Fruit fly (Drosophila melanogaster) whole organism, wandering third instar larva: Measurements from ENCODE around the gene twin.
A peak's percentile ranks its signal among the peaks of the same experiment; 100 is the strongest.

Source experiments
- Abd-B ChIP-seq: fragments of >200 bp; optimal IDR thresholded peaks from 2 replicates; lab custom pipeline; 2017; ENCODE audit warnings: missing biosample characterization, missing genetic modification characterization
- CG9705 ChIP-seq: fragments of 200-800 bp; sonication (Bioruptor generic); optimal IDR thresholded peaks from 2 replicates; lab custom pipeline; 2018; ENCODE audit warnings: missing biosample characterization, mild to moderate bottlenecking, missing genetic modification characterization
- CrebA ChIP-seq: fragments of 200-800 bp; sonication (Bioruptor generic); optimal IDR thresholded peaks from 2 replicates; lab custom pipeline; 2016; ENCODE audit warnings: missing biosample characterization, mild to moderate bottlenecking, missing genetic modification characterization, borderline replicate concordance
- Dfd ChIP-seq: fragments of >200 bp; optimal IDR thresholded peaks from 2 replicates; lab custom pipeline; 2017; ENCODE audit warnings: missing biosample characterization, missing genetic modification characterization
- Dif ChIP-seq: fragments of 200-275, 200-300 bp; sonication (Bioruptor generic); optimal IDR thresholded peaks from 2 replicates; lab custom pipeline; 2018; ENCODE audit warnings: missing biosample characterization, missing genetic modification characterization; ENCODE audit not compliant: partially characterized antibody
- HLH106 ChIP-seq: fragments of 200-800 bp; optimal IDR thresholded peaks from 3 replicates; lab custom pipeline; 2019; ENCODE audit warnings: missing biosample characterization, mild to moderate bottlenecking, missing genetic modification characterization, moderate library complexity
- Hnf4 ChIP-seq: fragments of 200-800 bp; sonication (Bioruptor generic); optimal IDR thresholded peaks from 2 replicates; lab custom pipeline; 2016; ENCODE audit warnings: missing biosample characterization, mild to moderate bottlenecking, missing genetic modification characterization
- Hr83 ChIP-seq: fragments of 200-300 bp; sonication (Bioruptor generic); optimal IDR thresholded peaks from 2 replicates; lab custom pipeline; 2016; ENCODE audit warnings: missing biosample characterization, mild to moderate bottlenecking, missing genetic modification characterization, moderate library complexity; ENCODE audit not compliant: poor library complexity, severe bottlenecking
- Jra ChIP-seq: sonication (Bioruptor generic); optimal IDR thresholded peaks from 2 replicates; lab custom pipeline; 2016; ENCODE audit warnings: missing biosample characterization, missing genetic modification characterization
- Myc ChIP-seq: fragments of >200 bp; optimal IDR thresholded peaks from 2 replicates; lab custom pipeline; 2017
- N ChIP-seq: fragments of >200 bp; optimal IDR thresholded peaks from 2 replicates; lab custom pipeline; 2018; ENCODE audit warnings: missing biosample characterization, missing external identifiers, missing genetic modification characterization
- Rel ChIP-seq, 2 experiments: fragments of 200-800 bp; sonication (Bioruptor generic) in 1 of 2; optimal IDR thresholded peaks; 2 replicates in 1 of 2; 3 replicates in 1 of 2; lab custom pipeline; 2016 to 2019; ENCODE audit warnings: mild to moderate bottlenecking in 2 of 2, missing biosample characterization in 2 of 2, missing genetic modification characterization in 2 of 2, moderate library complexity in 1 of 2
- Sp1 ChIP-seq: fragments of 200-800 bp; sonication (Bioruptor generic); optimal IDR thresholded peaks from 3 replicates; lab custom pipeline; 2019; ENCODE audit warnings: missing biosample characterization, mild to moderate bottlenecking, missing genetic modification characterization, moderate library complexity
- brk ChIP-seq: fragments of 200-800 bp; sonication (Bioruptor generic); optimal IDR thresholded peaks from 2 replicates; lab custom pipeline; 2016; ENCODE audit warnings: missing biosample characterization, mild to moderate bottlenecking, missing genetic modification characterization
- dl ChIP-seq, 2 experiments: fragments of 175-275, 200-275 bp in 1 of 2; fragments of 200-275 bp in 1 of 2; sonication (Bioruptor generic); optimal IDR thresholded peaks; lab custom pipeline; 2018; ENCODE audit warnings: mild to moderate bottlenecking in 2 of 2, missing biosample characterization in 2 of 2, missing genetic modification characterization in 2 of 2, moderate library complexity in 2 of 2; ENCODE audit not compliant: partially characterized antibody in 2 of 2, insufficient read depth in 1 of 2
- ey ChIP-seq: fragments of 200-800 bp; sonication (Bioruptor generic); optimal IDR thresholded peaks from 2 replicates; lab custom pipeline; 2016; ENCODE audit warnings: missing biosample characterization, missing genetic modification characterization
- fru ChIP-seq: fragments of 200-800 bp; sonication (Bioruptor generic); optimal IDR thresholded peaks from 3 replicates; lab custom pipeline; 2016; ENCODE audit warnings: missing biosample characterization, mild to moderate bottlenecking, missing genetic modification characterization
- h ChIP-seq: fragments of 200-800 bp; sonication (Bioruptor generic); optimal IDR thresholded peaks from 3 replicates; lab custom pipeline; 2016; ENCODE audit warnings: missing biosample characterization, mild to moderate bottlenecking, missing genetic modification characterization
- psq ChIP-seq: fragments of 200-800 bp; sonication (Bioruptor generic); optimal IDR thresholded peaks from 3 replicates; lab custom pipeline; 2017; ENCODE audit warnings: missing biosample characterization, mild to moderate bottlenecking, missing genetic modification characterization, moderate library complexity
- rgr ChIP-seq: fragments of 200-800 bp; sonication (Bioruptor generic); optimal IDR thresholded peaks from 3 replicates; lab custom pipeline; 2016; ENCODE audit warnings: missing biosample characterization, mild to moderate bottlenecking, missing genetic modification characterization
- sv ChIP-seq: fragments of 200-800 bp; sonication (Bioruptor generic); optimal IDR thresholded peaks from 3 replicates; lab custom pipeline; 2016; ENCODE audit warnings: missing biosample characterization, missing genetic modification characterization
- usp ChIP-seq: fragments of >200 bp; optimal IDR thresholded peaks from 2 replicates; lab custom pipeline; 2017; ENCODE audit warnings: missing biosample characterization, missing genetic modification characterization

Gene twin

DNA sequence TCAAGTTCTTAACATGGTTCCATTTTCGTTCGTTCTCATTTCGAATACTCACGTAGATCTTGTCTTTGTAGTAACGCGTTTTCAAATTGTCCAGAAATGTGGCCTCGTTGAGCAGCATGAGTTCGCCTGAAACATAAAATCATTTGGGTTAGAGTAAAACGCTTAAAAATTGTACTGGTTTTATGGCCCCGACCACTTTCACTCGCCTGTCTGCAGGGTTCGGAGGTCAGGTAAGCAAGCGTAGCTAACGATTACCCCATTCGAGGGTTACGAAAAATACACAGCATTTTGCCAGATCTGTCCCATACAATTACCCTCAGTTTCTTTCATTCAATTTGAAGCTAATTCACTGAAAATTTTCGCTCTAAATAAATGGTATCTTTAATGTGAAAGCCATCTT lies 36.6 kb upstream of the twin start:
- TF ChIP-seq CrebA (GFP tag; lab: Kevin White, UChicago) (no peak), Hr83 (GFP tag; lab: Kevin White, UChicago) (no peak), fru (GFP tag; lab: Kevin White, UChicago) (no peak), Dif (GFP tag; lab: Kevin White, UChicago) (no peak), Myc (lab: Kevin White, UChicago) (no peak)
- TF ChIP-seq, all 38 proteins: peak for 0

DNA sequence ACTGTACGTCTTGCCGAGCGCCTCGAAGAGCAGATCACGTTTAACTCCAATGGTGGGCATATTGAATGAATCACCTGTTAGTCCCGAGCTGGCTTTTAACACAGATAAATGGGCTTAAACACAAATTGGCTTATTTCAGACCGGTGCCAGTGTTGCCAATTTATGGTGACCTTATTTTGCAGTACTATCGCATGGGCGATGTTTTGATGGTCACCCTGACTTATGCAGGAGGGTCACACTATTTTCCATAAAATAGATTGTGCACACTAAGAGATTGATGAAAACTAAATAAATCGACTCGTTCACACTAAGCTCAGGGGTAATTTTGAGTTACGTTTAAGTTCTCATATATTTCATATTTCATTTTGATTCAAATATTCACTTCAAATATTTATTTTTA lies 30.7 kb upstream of the twin start, which contains the start of gene beta-PheRS:
Gene beta-PheRS (minus strand): TSS at position 186 of the 400 bp plus-strand sequence.
- TF ChIP-seq sv (GFP tag; lab: Kevin White, UChicago) (peak; percentile 7), N (peak; percentile 82), rgr (GFP tag; lab: Kevin White, UChicago) (no peak), Hr83 (GFP tag; lab: Kevin White, UChicago) (peak; percentile 60), ey (GFP tag; lab: Kevin White, UChicago) (peak; percentile 23), psq (GFP tag; lab: Kevin White, UChicago) (peak; percentile 24), Abd-B (GFP tag; lab: Kevin White, UChicago) (no peak), CG9705 (GFP tag; lab: Kevin White, UChicago) (peak; percentile 10)
- TF ChIP-seq, all 38 proteins: peak for 6

DNA sequence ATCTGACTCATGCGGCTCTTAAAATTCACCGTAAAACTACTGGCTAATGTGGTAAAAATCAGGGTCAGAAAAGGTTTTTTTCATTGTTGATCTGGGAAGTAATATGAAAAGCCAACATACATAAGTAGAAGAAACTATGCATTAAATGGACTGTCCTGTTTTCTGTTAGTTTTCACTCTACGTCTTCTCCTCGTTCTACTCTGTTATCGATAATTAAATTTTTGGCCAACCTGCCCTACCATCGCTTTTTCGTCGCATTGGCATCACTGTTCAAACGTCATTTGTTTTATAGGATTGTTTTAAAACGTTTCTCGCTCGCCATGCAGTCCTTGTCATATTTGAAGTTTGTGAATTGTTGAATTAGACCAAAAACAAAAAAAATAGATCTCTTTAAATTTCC lies 13.0 kb upstream of the twin start:
- TF ChIP-seq CG9705 (GFP tag; lab: Kevin White, UChicago) (no peak), psq (GFP tag; lab: Kevin White, UChicago) (peak; percentile 54)

DNA sequence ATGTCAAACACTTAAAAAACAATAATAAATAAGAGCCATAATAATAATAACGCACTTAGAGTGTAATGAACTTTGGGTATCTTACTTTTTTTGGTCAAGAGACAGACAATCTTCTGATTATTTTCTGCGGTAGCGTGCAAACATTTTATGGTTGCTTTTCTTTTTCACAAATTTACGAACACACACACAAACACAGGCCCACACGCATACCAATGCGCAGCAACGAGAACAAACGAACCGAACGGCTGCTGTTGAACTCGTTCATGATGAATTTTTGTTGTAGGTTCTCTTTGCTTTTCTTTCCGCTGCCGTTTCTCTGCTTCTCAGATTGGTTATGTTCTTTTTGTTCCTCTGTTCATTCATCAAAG lies 12.4 kb upstream of the twin start:
- TF ChIP-seq psq (GFP tag; lab: Kevin White, UChicago) (peak; percentile 69), Rel (GFP tag; optimal IDR thresholded peaks at IDR 0.05; lab: Kevin White, UChicago) (no peak), Rel (tag; optimal IDR thresholded peaks at IDR 0.05; lab: Kevin White, UChicago) (peak; percentile 7), N (no peak)

DNA sequence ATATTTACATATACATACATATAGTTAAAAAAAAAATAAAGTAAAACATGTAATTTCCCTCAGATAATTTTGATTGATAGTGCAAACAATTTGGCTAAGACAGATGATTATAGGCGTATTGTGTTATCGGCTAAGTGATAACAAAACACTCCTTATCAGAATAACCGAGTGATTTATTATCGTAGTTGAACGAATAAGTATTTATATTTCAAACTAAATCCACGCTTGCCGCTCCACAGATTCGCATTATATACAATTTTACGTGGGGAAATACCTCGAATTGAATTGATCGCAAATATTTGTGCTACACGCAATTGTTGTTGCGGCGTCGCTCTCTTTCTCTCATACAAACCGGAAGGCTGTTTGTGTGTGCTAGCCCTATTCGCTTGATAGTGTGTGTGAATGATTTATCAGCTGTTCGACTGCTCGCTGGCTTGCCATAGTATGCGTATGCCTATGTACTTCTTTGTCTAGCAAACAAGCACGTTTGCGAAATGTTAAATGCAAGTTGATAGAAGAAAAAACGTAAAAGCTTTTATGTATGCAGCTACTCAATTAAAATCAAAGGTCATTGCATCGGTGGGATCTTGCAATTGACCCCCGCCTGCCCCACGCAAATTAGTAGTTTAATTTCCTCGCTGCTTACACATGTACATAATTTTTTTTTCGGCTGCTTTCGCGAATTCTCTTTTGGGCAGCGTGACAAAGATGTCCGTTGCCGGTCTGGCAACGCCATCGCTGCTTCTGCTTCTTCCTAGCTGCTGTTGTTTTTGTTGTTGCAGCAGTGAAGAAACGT lies 11.8 kb upstream of the twin start:
- TF ChIP-seq Jra (GFP tag; lab: Kevin White, UChicago) (no peak), Rel (GFP tag; optimal IDR thresholded peaks at IDR 0.05; lab: Kevin White, UChicago) (no peak), Rel (tag; optimal IDR thresholded peaks at IDR 0.05; lab: Kevin White, UChicago) (peak; percentile 90), psq (GFP tag; lab: Kevin White, UChicago) (peak; percentile 86), usp (GFP tag; lab: Kevin White, UChicago) (no peak)

DNA sequence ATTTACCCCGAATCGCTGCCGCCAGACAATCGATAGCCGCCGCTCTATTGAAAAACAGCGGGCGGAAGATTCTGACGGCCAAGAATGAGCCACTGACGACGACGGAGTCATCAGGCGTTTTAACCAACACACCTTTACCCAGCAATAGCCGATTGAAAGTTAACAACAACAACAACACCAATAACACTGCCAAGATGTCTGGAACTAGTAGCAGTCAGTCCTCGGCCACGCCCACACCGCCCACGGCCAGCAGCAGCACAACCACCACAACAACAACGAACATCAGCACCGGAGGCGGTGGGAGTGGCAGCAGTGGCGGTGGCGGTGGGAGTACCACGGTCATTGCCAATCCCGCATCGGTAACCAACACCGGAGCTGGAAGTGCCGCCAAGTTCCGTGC lies 10.1 kb upstream of the twin start:
- TF ChIP-seq brk (GFP tag; lab: Kevin White, UChicago) (no peak), Sp1 (GFP tag; lab: Kevin White, UChicago) (no peak)

DNA sequence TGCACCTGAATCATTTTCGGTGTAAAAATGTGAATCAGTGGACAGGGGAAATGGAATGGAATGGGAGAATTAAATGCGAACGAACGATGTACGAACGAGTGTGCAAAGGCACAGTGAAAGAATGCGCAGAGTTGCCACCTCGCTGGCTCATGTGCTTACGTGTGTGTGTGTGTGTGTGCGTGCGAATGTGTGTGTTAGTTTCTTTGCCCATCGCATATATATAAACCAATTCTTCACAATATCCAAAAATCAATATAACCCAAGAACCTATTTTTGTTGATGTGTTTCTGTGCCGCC lies 9.4 kb upstream of the twin start:
- TF ChIP-seq Hr83 (GFP tag; lab: Kevin White, UChicago) (peak; percentile 59), HLH106 (tag; lab: Kevin White, UChicago) (no peak), Dfd (GFP tag; lab: Kevin White, UChicago) (peak; percentile 56), psq (GFP tag; lab: Kevin White, UChicago) (peak; percentile 96), N (peak; percentile 59), h (peak; percentile 2), Dif (GFP tag; lab: Kevin White, UChicago) (peak; percentile 7), rgr (GFP tag; lab: Kevin White, UChicago) (peak; percentile 39), Jra (GFP tag; lab: Kevin White, UChicago) (peak; percentile 35), Hnf4 (GFP tag; lab: Kevin White, UChicago) (peak; percentile 14), Sp1 (GFP tag; lab: Kevin White, UChicago) (no peak), sv (GFP tag; lab: Kevin White, UChicago) (no peak), dl (GFP tag; optimal IDR thresholded peaks at IDR 0.05; lab: Kevin White, UChicago; ENCODE audit: insufficient read depth in 1 of 2, partially characterized antibody in 2 of 2) (no peak)
